Worm (Caenorhabditis elegans) whole organism, mixed stage, embryonic: ENCODE results near the gene M04B2.6.

Experiments used
- M03D4.4 ChIP-seq: sonication (generic microtip); optimal IDR thresholded peaks from 2 replicates; lab custom pipeline; 2017; ENCODE audit warnings: mild to moderate bottlenecking, missing genetic modification characterization, missing compliant biosample characterization
- bed-3 ChIP-seq: fragments of 200-800 bp; sonication (Bioruptor generic); optimal IDR thresholded peaks from 3 replicates; lab custom pipeline; 2018; ENCODE audit warnings: mild to moderate bottlenecking, missing genetic modification characterization, moderate library complexity, missing compliant biosample characterization
- blmp-1 ChIP-seq: fragments of 150-350 bp; optimal IDR thresholded peaks from 2 replicates; lab custom pipeline; 2014; ENCODE audit warnings: missing biosample characterization, missing genetic modification characterization
- ceh-39 ChIP-seq: fragments of 150-350 bp; optimal IDR thresholded peaks from 2 replicates; lab custom pipeline; 2014; ENCODE audit warnings: missing biosample characterization, missing genetic modification characterization
- ceh-43 ChIP-seq: fragments of 200-800 bp; sonication (Bioruptor generic); optimal IDR thresholded peaks from 2 replicates; lab custom pipeline; 2018; ENCODE audit warnings: mild to moderate bottlenecking, missing genetic modification characterization, moderate library complexity, missing compliant biosample characterization
- ceh-83 ChIP-seq: fragments of 200-800 bp; sonication (Bioruptor generic); optimal IDR thresholded peaks from 2 replicates; lab custom pipeline; 2018; ENCODE audit warnings: mild to moderate bottlenecking, missing genetic modification characterization, missing compliant biosample characterization
- ces-1 ChIP-seq: fragments of 150-350 bp; optimal IDR thresholded peaks from 2 replicates; lab custom pipeline; 2014; ENCODE audit warnings: missing biosample characterization, missing genetic modification reagents, missing genetic modification characterization
- cnd-1 ChIP-seq: fragments of 200-800 bp; sonication (Bioruptor generic); optimal IDR thresholded peaks from 2 replicates; lab custom pipeline; 2018; ENCODE audit warnings: mild to moderate bottlenecking, missing genetic modification characterization, missing compliant biosample characterization
- drap-1 ChIP-seq: fragments of 200-800 bp; sonication (Bioruptor generic); optimal IDR thresholded peaks from 3 replicates; lab custom pipeline; 2018; ENCODE audit warnings: mild to moderate bottlenecking, missing genetic modification characterization, missing compliant biosample characterization
- elt-1 ChIP-seq: sonication (generic microtip); optimal IDR thresholded peaks from 2 replicates; lab custom pipeline; 2017; ENCODE audit warnings: missing genetic modification characterization, mild to moderate bottlenecking, missing compliant biosample characterization, antibody characterized with exemption, moderate library complexity, borderline replicate concordance; ENCODE audit not compliant: insufficient read depth
- elt-3 ChIP-seq: fragments of 150-350 bp; optimal IDR thresholded peaks from 2 replicates; lab custom pipeline; 2014; ENCODE audit warnings: missing biosample characterization, missing genetic modification characterization
- flh-1 ChIP-seq: fragments of 200-800 bp; sonication (Bioruptor generic); optimal IDR thresholded peaks from 2 replicates; lab custom pipeline; 2018; ENCODE audit warnings: mild to moderate bottlenecking, missing genetic modification characterization, moderate library complexity, missing compliant biosample characterization
- ham-2 ChIP-seq: fragments of 200-800 bp; sonication (Bioruptor generic); optimal IDR thresholded peaks from 2 replicates; lab custom pipeline; 2018; ENCODE audit warnings: mild to moderate bottlenecking, missing genetic modification characterization, missing compliant biosample characterization
- hlh-1 ChIP-seq: fragments of 150-350 bp; optimal IDR thresholded peaks from 2 replicates; lab custom pipeline; 2014; ENCODE audit warnings: missing biosample characterization, missing genetic modification reagents, missing genetic modification characterization
- lin-13 ChIP-seq: fragments of 150-350 bp; optimal IDR thresholded peaks from 2 replicates; lab custom pipeline; 2014; ENCODE audit warnings: missing biosample characterization, missing genetic modification characterization
- lin-32 ChIP-seq: fragments of 200-800 bp; sonication (Bioruptor generic); optimal IDR thresholded peaks from 2 replicates; lab custom pipeline; 2018; ENCODE audit warnings: mild to moderate bottlenecking, missing genetic modification characterization, missing compliant biosample characterization
- lsy-2 ChIP-seq: fragments of 150-350 bp; optimal IDR thresholded peaks from 2 replicates; lab custom pipeline; 2014; ENCODE audit warnings: missing biosample characterization, missing genetic modification characterization
- mab-5 ChIP-seq: fragments of 150-350 bp; optimal IDR thresholded peaks from 2 replicates; lab custom pipeline; 2014; ENCODE audit warnings: missing biosample characterization, missing genetic modification characterization
- mep-1 ChIP-seq: fragments of 150-350 bp; optimal IDR thresholded peaks from 2 replicates; lab custom pipeline; 2017; ENCODE audit warnings: missing biosample characterization, missing genetic modification reagents, missing genetic modification characterization, inconsistent platforms
- mls-2 ChIP-seq: sonication (generic microtip); optimal IDR thresholded peaks from 2 replicates; lab custom pipeline; 2016; ENCODE audit warnings: mild to moderate bottlenecking, missing genetic modification characterization, moderate library complexity, missing compliant biosample characterization
- nhr-12 ChIP-seq: fragments of 150-350 bp; optimal IDR thresholded peaks from 2 replicates; lab custom pipeline; 2014; ENCODE audit warnings: missing biosample characterization, missing genetic modification characterization
- nhr-2 ChIP-seq: fragments of 150-350 bp; optimal IDR thresholded peaks from 2 replicates; lab custom pipeline; 2014; ENCODE audit warnings: missing biosample characterization, missing genetic modification characterization
- nhr-237 ChIP-seq: fragments of 150-350 bp; optimal IDR thresholded peaks from 2 replicates; lab custom pipeline; 2014; ENCODE audit warnings: missing biosample characterization, missing genetic modification characterization
- nhr-28 ChIP-seq: fragments of 150-350 bp; optimal IDR thresholded peaks from 2 replicates; lab custom pipeline; 2014; ENCODE audit warnings: missing biosample characterization, missing genetic modification characterization
- nhr-76 ChIP-seq: sonication (generic microtip); optimal IDR thresholded peaks from 2 replicates; lab custom pipeline; 2017; ENCODE audit warnings: missing biosample characterization, missing genetic modification characterization
- pha-4 ChIP-seq: fragments of 150-350 bp; optimal IDR thresholded peaks from 2 replicates; lab custom pipeline; 2018; ENCODE audit warnings: missing biosample characterization, missing genetic modification reagents, missing genetic modification characterization
- sem-2 ChIP-seq: fragments of 200-800 bp; sonication (Bioruptor generic); optimal IDR thresholded peaks from 2 replicates; lab custom pipeline; 2018; ENCODE audit warnings: mild to moderate bottlenecking, missing genetic modification characterization, missing compliant biosample characterization
- snpc-4 ChIP-seq: fragments of 150-350 bp; optimal IDR thresholded peaks from 2 replicates; lab custom pipeline; 2014; ENCODE audit warnings: missing biosample characterization, missing genetic modification characterization
- sptf-1 ChIP-seq: sonication (generic microtip); optimal IDR thresholded peaks from 2 replicates; lab custom pipeline; 2017; ENCODE audit warnings: mild to moderate bottlenecking, missing genetic modification characterization, moderate library complexity, missing compliant biosample characterization
- tbx-8 ChIP-seq: fragments of 200-800 bp; sonication (Bioruptor generic); optimal IDR thresholded peaks from 2 replicates; lab custom pipeline; 2018; ENCODE audit warnings: mild to moderate bottlenecking, missing genetic modification characterization, moderate library complexity, missing compliant biosample characterization
- unc-120 ChIP-seq: sonication (generic microtip); optimal IDR thresholded peaks from 2 replicates; lab custom pipeline; 2017; ENCODE audit warnings: missing genetic modification characterization, missing compliant biosample characterization; ENCODE audit not compliant: poor library complexity, severe bottlenecking
- unc-39 ChIP-seq: fragments of 150-350 bp; optimal IDR thresholded peaks from 2 replicates; lab custom pipeline; 2014; ENCODE audit warnings: missing biosample characterization, missing genetic modification characterization
- unc-62 ChIP-seq: fragments of 150-350 bp; optimal IDR thresholded peaks from 2 replicates; lab custom pipeline; 2014; ENCODE audit warnings: missing biosample characterization, missing genetic modification reagents, missing genetic modification characterization
- zip-8 ChIP-seq: fragments of 150-350 bp; optimal IDR thresholded peaks from 2 replicates; lab custom pipeline; 2014; ENCODE audit warnings: missing biosample characterization, missing genetic modification characterization
- ztf-11 ChIP-seq: fragments of 150-350 bp; optimal IDR thresholded peaks from 2 replicates; lab custom pipeline; 2014; ENCODE audit warnings: missing biosample characterization, missing genetic modification characterization

Gene M04B2.6

ce11 chrIV:11475080-11475479 is 35.5 kb downstream of the M04B2.6 start:
- TF ChIP-seq lin-32 (no peak), nhr-12 (tag; lab: Kevin White, UChicago) (no peak), ceh-43 (no peak), drap-1 (GFP tag; lab: Kevin White, UChicago) (no peak), nhr-2 (tag; lab: Kevin White, UChicago) (no peak), nhr-28 (tag; lab: Kevin White, UChicago) (no peak), hlh-1 (tag; lab: Kevin White, UChicago) (no peak), ztf-11 (no peak), snpc-4 (tag; lab: Kevin White, UChicago) (no peak), pha-4 (tag; lab: Kevin White, UChicago) (no peak), zip-8 (tag; lab: Kevin White, UChicago) (no peak), nhr-237 (no peak), cnd-1 (tag; lab: Kevin White, UChicago) (no peak), unc-39 (no peak), ham-2 (GFP tag; lab: Kevin White, UChicago) (no peak), tbx-8 (GFP tag; lab: Kevin White, UChicago) (no peak), sptf-1 (tag; lab: Kevin White, UChicago) (no peak), ceh-83 (GFP tag; lab: Kevin White, UChicago) (no peak), mls-2 (tag; lab: Kevin White, UChicago) (no peak)

ce11 chrIV:11474067-11474466 is 36.5 kb downstream of the M04B2.6 start:
- TF ChIP-seq pha-4 (tag; lab: Kevin White, UChicago) (peak; percentile 6), bed-3 (peak; percentile 96), ceh-43 (peak; percentile 92), ceh-83 (GFP tag; lab: Kevin White, UChicago) (peak; percentile 97), unc-39 (peak; percentile 69), lin-13 (tag; lab: Kevin White, UChicago) (peak; percentile 58), drap-1 (GFP tag; lab: Kevin White, UChicago) (peak; percentile 96), flh-1 (peak; percentile 86), ceh-39 (tag; lab: Kevin White, UChicago) (no peak), nhr-2 (tag; lab: Kevin White, UChicago) (peak; percentile 33), ham-2 (GFP tag; lab: Kevin White, UChicago) (peak; percentile 95), tbx-8 (GFP tag; lab: Kevin White, UChicago) (peak; percentile 94), unc-62 (GFP tag; lab: Kevin White, UChicago) (peak; percentile 53), blmp-1 (tag; lab: Kevin White, UChicago) (no peak), nhr-76 (tag; lab: Kevin White, UChicago) (no peak), zip-8 (tag; lab: Kevin White, UChicago) (no peak), elt-1 (tag; lab: Kevin White, UChicago) (no peak), mab-5 (tag; lab: Kevin White, UChicago) (no peak), nhr-28 (tag; lab: Kevin White, UChicago) (peak; percentile 69), mep-1 (tag; lab: Kevin White, UChicago) (peak; percentile 58), cnd-1 (tag; lab: Kevin White, UChicago) (peak; percentile 96), hlh-1 (tag; lab: Kevin White, UChicago) (peak; percentile 9), nhr-12 (tag; lab: Kevin White, UChicago) (no peak), sem-2 (GFP tag; lab: Kevin White, UChicago) (peak; percentile 87), mls-2 (tag; lab: Kevin White, UChicago) (peak; percentile 97), nhr-237 (no peak), lin-32 (peak; percentile 96), sptf-1 (tag; lab: Kevin White, UChicago) (peak; percentile 98), lsy-2 (tag; lab: Kevin White, UChicago) (no peak), ztf-11 (peak; percentile 51), M03D4.4 (tag; lab: Kevin White, UChicago) (peak; percentile 94), unc-120 (tag; lab: Kevin White, UChicago) (peak; percentile 97), snpc-4 (tag; lab: Kevin White, UChicago) (no peak), ces-1 (GFP tag; lab: Kevin White, UChicago) (no peak), elt-3 (tag; lab: Kevin White, UChicago) (no peak)

- TF ChIP-seq sptf-1 (tag; lab: Kevin White, UChicago) = no peak
Measured at ce11 chrIV:11472023-11472422, 38.5 kb downstream of the M04B2.6 start.
